Fruit fly (Drosophila melanogaster): ENCODE data around the gene CG32641.

CG32641 gene

DNA sequence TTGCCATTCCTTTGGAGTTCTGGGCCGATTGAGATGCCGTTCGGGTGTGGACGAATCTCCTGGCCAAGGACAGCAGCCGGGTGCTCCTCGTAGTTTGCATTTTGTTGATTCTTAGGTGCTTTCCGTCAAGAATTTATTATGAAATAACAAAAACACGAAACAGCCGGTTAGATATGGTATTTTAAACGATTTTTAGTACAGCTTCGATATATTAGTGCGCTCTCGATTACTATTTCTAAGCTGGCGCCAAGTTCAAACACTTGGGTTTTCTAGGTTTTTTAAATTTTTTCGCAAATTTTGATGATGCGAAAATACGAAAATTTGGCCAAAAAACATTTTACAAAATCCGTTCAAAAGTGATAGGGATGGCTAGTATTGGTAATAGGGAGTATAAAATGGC, 10.0 kb downstream of the CG32641 start, which contains the start of gene Coq5 (continued):
- TF ChIP-seq HLH3B (GFP tag; IDR thresholded peaks at IDR 0.05) (no peak), dan (GFP tag; IDR thresholded peaks at IDR 0.05) (no peak), Dp (GFP tag; optimal IDR thresholded peaks at IDR 0.05) (peak; percentile 76), gsb (GFP tag; IDR thresholded peaks at IDR 0.05) (no peak), B-H2 (GFP tag; optimal IDR thresholded peaks at IDR 0.05) (no peak)

DNA sequence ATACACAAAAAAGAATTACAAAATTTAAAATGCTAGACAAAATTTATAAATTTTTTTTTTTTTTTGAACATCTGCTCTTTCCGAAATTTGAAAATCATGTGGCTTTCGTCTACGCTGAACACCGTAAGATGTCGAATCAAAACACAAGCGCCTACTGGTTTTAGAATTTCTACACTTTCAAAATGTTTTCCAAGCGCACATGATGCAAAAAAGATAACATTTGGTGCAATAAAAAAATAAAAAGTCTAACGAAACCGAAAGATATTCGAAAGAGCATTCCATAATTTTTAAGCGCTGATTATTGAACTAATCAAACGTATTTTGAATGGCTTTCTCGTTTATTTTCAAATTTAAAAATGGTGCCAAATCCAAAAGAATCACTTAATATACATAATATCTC, 17.9 kb downstream of the CG32641 start, which contains the start of gene CG44437:
TSS of gene CG44437 (minus strand) at position 101 of the 400 bp plus-strand sequence.
- TF ChIP-seq pita (GFP tag; optimal IDR thresholded peaks at IDR 0.05) (no peak), CG12104 (GFP tag; optimal IDR thresholded peaks at IDR 0.05) (no peak), CG4282 (GFP tag; optimal IDR thresholded peaks at IDR 0.05) (no peak), hth (optimal IDR thresholded peaks at IDR 0.05) (no peak)

DNA sequence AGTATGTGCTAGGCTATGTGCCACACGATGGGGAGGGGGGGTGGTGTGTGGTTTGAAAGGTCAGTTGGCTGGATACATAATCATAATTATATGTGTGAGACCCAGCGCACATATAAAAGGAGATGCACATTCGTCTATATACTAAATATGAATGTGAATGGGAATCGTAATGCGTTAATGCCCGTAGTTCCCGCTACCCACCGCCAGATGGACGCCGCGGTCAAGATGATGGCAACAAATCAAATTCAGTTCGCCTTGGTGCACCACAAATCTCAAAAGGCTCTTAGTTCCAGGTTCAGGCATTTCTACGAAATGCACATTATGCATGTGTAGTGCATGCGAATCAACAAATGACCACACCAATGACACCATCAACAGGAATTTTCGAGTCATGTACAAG, 20.4 kb downstream of the CG32641 start:
- TF ChIP-seq cg (GFP tag; optimal IDR thresholded peaks at IDR 0.05) (no peak), btn (GFP tag; optimal IDR thresholded peaks at IDR 0.05) (no peak), CG7786 (GFP tag; optimal IDR thresholded peaks at IDR 0.05) (no peak), peb (GFP tag; IDR thresholded peaks at IDR 0.05) (no peak), CG17186 (GFP tag; optimal IDR thresholded peaks at IDR 0.05) (no peak), CG11560 (tag; IDR thresholded peaks at IDR 0.05) (no peak), CG15601 (tag; optimal IDR thresholded peaks at IDR 0.05) (no peak), mirr (GFP tag; optimal IDR thresholded peaks at IDR 0.05) (no peak), Doc2 (GFP tag; IDR thresholded peaks at IDR 0.05) (no peak), Med (GFP tag) (peak; percentile 27), CG2202 (tag; optimal IDR thresholded peaks at IDR 0.05) (no peak), fu2 (GFP tag; optimal IDR thresholded peaks at IDR 0.05) (no peak), CG13775 (GFP tag; optimal IDR thresholded peaks at IDR 0.05) (no peak), mld (GFP tag; IDR thresholded peaks at IDR 0.05; ENCODE audit: partially characterized antibody) (no peak), lilli (GFP tag; optimal IDR thresholded peaks at IDR 0.05) (no peak), CG10431 (GFP tag; optimal IDR thresholded peaks at IDR 0.05) (no peak), CTCF (GFP tag; optimal IDR thresholded peaks at IDR 0.05) (peak; percentile 85), bowl (GFP tag; IDR thresholded peaks at IDR 0.05) (no peak), D (optimal IDR thresholded peaks at IDR 0.05) (no peak), D (GFP tag; optimal IDR thresholded peaks at IDR 0.05) (no peak), Aef1 (GFP tag; IDR thresholded peaks at IDR 0.05) (no peak), esg (GFP tag; conservative IDR thresholded peaks at IDR 0.05) (no peak), Max (GFP tag; optimal IDR thresholded peaks at IDR 0.05) (no peak), CG10366 (GFP tag; IDR thresholded peaks at IDR 0.05) (no peak), wdn (GFP tag; IDR thresholded peaks at IDR 0.05) (no peak), crol (GFP tag; IDR thresholded peaks at IDR 0.05) (no peak), CG14965 (GFP tag; optimal IDR thresholded peaks at IDR 0.05; ENCODE audit: borderline replicate concordance) (peak; percentile 91), D19B (GFP tag; optimal IDR thresholded peaks at IDR 0.05) (no peak), onecut (GFP tag; IDR thresholded peaks at IDR 0.05) (no peak), CG10979 (tag; optimal IDR thresholded peaks at IDR 0.05) (peak; percentile 80), al (GFP tag; IDR thresholded peaks at IDR 0.05) (no peak), pnt (GFP tag; optimal IDR thresholded peaks at IDR 0.05) (no peak), gsb (GFP tag; IDR thresholded peaks at IDR 0.05) (no peak), NfI (GFP tag; optimal IDR thresholded peaks at IDR 0.05) (no peak)

All from whole organism, embryonic.